Worm (Caenorhabditis elegans) whole organism, L1 larva: ENCODE measurements around the gene ins-6.

Source experiments
- C16A3.4 ChIP-seq: fragments of 150-350 bp; optimal IDR thresholded peaks from 2 replicates; lab custom pipeline; 2014; ENCODE audit warnings: missing biosample characterization, missing genetic modification characterization
- F16B12.6 ChIP-seq: fragments of 150-350 bp; optimal IDR thresholded peaks from 2 replicates; lab custom pipeline; 2014; ENCODE audit warnings: missing biosample characterization, missing genetic modification characterization
- Y116A8C.19 ChIP-seq: sonication (generic microtip); optimal IDR thresholded peaks from 2 replicates; lab custom pipeline; 2016; ENCODE audit warnings: missing compliant biosample characterization, missing genetic modification characterization, borderline replicate concordance
- alr-1 ChIP-seq: fragments of 200-800 bp; sonication (Bioruptor generic); optimal IDR thresholded peaks from 2 replicates; lab custom pipeline; 2018; ENCODE audit warnings: borderline replicate concordance, mild to moderate bottlenecking, missing genetic modification characterization, missing compliant biosample characterization
- aly-2 ChIP-seq: fragments of 150-350 bp; optimal IDR thresholded peaks from 2 replicates; lab custom pipeline; 2014; ENCODE audit warnings: missing biosample characterization, missing genetic modification characterization
- blmp-1 ChIP-seq: fragments of 150-350 bp; optimal IDR thresholded peaks from 2 replicates; lab custom pipeline; 2014; ENCODE audit warnings: missing biosample characterization, missing genetic modification characterization
- ceh-63 ChIP-seq: fragments of 200-800 bp; sonication (Bioruptor generic); optimal IDR thresholded peaks from 2 replicates; lab custom pipeline; 2018; ENCODE audit warnings: mild to moderate bottlenecking, missing genetic modification characterization, missing compliant biosample characterization
- ceh-8 ChIP-seq: fragments of 200-800 bp; sonication (Bioruptor generic); optimal IDR thresholded peaks from 2 replicates; lab custom pipeline; 2018; ENCODE audit warnings: mild to moderate bottlenecking, missing genetic modification characterization, moderate library complexity, missing compliant biosample characterization
- ceh-82 ChIP-seq, 3 experiments: fragments of 150-350 bp in 1 of 3; sonication (generic microtip) in 2 of 3; optimal IDR thresholded peaks; 2 replicates each; lab custom pipeline; 2014 to 2017; ENCODE audit warnings: missing biosample characterization in 3 of 3, missing genetic modification characterization in 3 of 3
- dsc-1 ChIP-seq: sonication (generic microtip); optimal IDR thresholded peaks from 2 replicates; lab custom pipeline; 2016; ENCODE audit warnings: mild to moderate bottlenecking, missing genetic modification characterization, missing compliant biosample characterization
- egl-13 ChIP-seq: sonication (generic microtip); optimal IDR thresholded peaks from 2 replicates; lab custom pipeline; 2016; ENCODE audit warnings: missing genotype, missing genetic modification reagents, missing genetic modification characterization, missing compliant biosample characterization
- egl-27 ChIP-seq, 2 experiments: fragments of 150-350 bp in 1 of 2; sonication (generic microtip); optimal IDR thresholded peaks; 3 replicates each; lab custom pipeline; 2017 to 2018; ENCODE audit warnings: missing biosample characterization in 2 of 2, missing genetic modification characterization in 2 of 2, missing genetic modification reagents in 2 of 2
- fkh-4 ChIP-seq: sonication (generic microtip); optimal IDR thresholded peaks from 2 replicates; lab custom pipeline; 2016; ENCODE audit warnings: missing compliant biosample characterization, missing genetic modification characterization, borderline replicate concordance
- fkh-8 ChIP-seq: sonication (generic microtip); optimal IDR thresholded peaks from 2 replicates; lab custom pipeline; 2016; ENCODE audit warnings: mild to moderate bottlenecking, missing genetic modification characterization, missing compliant biosample characterization
- grh-1 ChIP-seq: fragments of 200-800 bp; sonication (Bioruptor generic); IDR thresholded peaks from 2 replicates; pipeline ENCODE4 v1.3.6; 2022; ENCODE audit warnings: missing genetic modification reagents, missing genetic modification characterization, missing compliant biosample characterization
- hlh-17 ChIP-seq: fragments of 200-800 bp; sonication (Bioruptor generic); optimal IDR thresholded peaks from 2 replicates; lab custom pipeline; 2018; ENCODE audit warnings: missing genetic modification characterization, mild to moderate bottlenecking, missing compliant biosample characterization, moderate library complexity, borderline replicate concordance
- hlh-4 ChIP-seq: sonication (generic microtip); optimal IDR thresholded peaks from 2 replicates; lab custom pipeline; 2016; ENCODE audit warnings: mild to moderate bottlenecking, missing genetic modification characterization, missing compliant biosample characterization
- hpl-2 ChIP-seq: fragments of 150-350 bp; optimal IDR thresholded peaks from 2 replicates; lab custom pipeline; 2014; ENCODE audit warnings: missing biosample characterization, missing genetic modification reagents, missing genetic modification characterization
- jun-1 ChIP-seq: fragments of 150-350 bp; optimal IDR thresholded peaks from 2 replicates; lab custom pipeline; 2014; ENCODE audit warnings: missing biosample characterization, missing genetic modification reagents, missing genetic modification characterization
- lin-13 ChIP-seq: fragments of 150-350 bp; optimal IDR thresholded peaks from 2 replicates; lab custom pipeline; 2014; ENCODE audit warnings: missing biosample characterization, missing genetic modification reagents, missing genetic modification characterization
- lin-35 ChIP-seq, 2 experiments: fragments of 150-350 bp; optimal IDR thresholded peaks; 2 replicates each; lab custom pipeline; 2014; ENCODE audit warnings: missing biosample characterization in 2 of 2, missing genetic modification characterization in 2 of 2, missing genetic modification reagents in 2 of 2
- lin-39 ChIP-seq: fragments of 150-350 bp; optimal IDR thresholded peaks from 2 replicates; lab custom pipeline; 2014; ENCODE audit warnings: missing biosample characterization, missing genetic modification reagents, missing genetic modification characterization
- lir-3 ChIP-seq: sonication (generic microtip); optimal IDR thresholded peaks from 2 replicates; lab custom pipeline; 2016; ENCODE audit warnings: mild to moderate bottlenecking, missing genetic modification characterization, moderate library complexity, missing compliant biosample characterization; ENCODE audit not compliant: poor library complexity
- mdl-1 ChIP-seq, 2 experiments: fragments of 150-350 bp; optimal IDR thresholded peaks; 2 replicates each; lab custom pipeline; 2014 to 2017; ENCODE audit warnings: missing biosample characterization in 2 of 2, missing genetic modification characterization in 2 of 2, inconsistent platforms in 1 of 2
- mef-2 ChIP-seq: fragments of 150-350 bp; optimal IDR thresholded peaks from 2 replicates; lab custom pipeline; 2014; ENCODE audit warnings: missing biosample characterization, missing genetic modification characterization
- mep-1 ChIP-seq: fragments of 150-350 bp; optimal IDR thresholded peaks from 2 replicates; lab custom pipeline; 2014; ENCODE audit warnings: missing biosample characterization, missing genetic modification characterization
- nhr-19 ChIP-seq: fragments of 200-800 bp; sonication (Bioruptor generic); conservative IDR thresholded peaks from 2 replicates; pipeline ENCODE4 v1.3.6; 2022; ENCODE audit warnings: missing genetic modification characterization, missing compliant biosample characterization
- nhr-20 ChIP-seq: sonication (generic microtip); optimal IDR thresholded peaks from 2 replicates; lab custom pipeline; 2016; ENCODE audit warnings: mild to moderate bottlenecking, missing genetic modification characterization, missing compliant biosample characterization
- nhr-237 ChIP-seq: fragments of 150-350 bp; optimal IDR thresholded peaks from 2 replicates; lab custom pipeline; 2014; ENCODE audit warnings: missing biosample characterization, missing genetic modification characterization
- nhr-28 ChIP-seq: fragments of 150-350 bp; optimal IDR thresholded peaks from 2 replicates; lab custom pipeline; 2014; ENCODE audit warnings: missing biosample characterization, missing genetic modification characterization
- nhr-71 ChIP-seq: sonication (generic microtip); optimal IDR thresholded peaks from 2 replicates; lab custom pipeline; 2016; ENCODE audit warnings: mild to moderate bottlenecking, missing genetic modification characterization, moderate library complexity, missing compliant biosample characterization
- nhr-76 ChIP-seq: sonication (generic microtip); optimal IDR thresholded peaks from 2 replicates; lab custom pipeline; 2017; ENCODE audit warnings: missing biosample characterization, missing genetic modification characterization
- nhr-84 ChIP-seq: sonication (generic microtip); optimal IDR thresholded peaks from 2 replicates; lab custom pipeline; 2017; ENCODE audit warnings: missing biosample characterization, missing genetic modification characterization
- nhr-85 ChIP-seq: sonication (generic microtip); peaks from one replicate; lab custom pipeline; 2016; ENCODE audit warnings: missing genetic modification characterization, inconsistent platforms, missing compliant biosample characterization
- pag-3 ChIP-seq: sonication (generic microtip); optimal IDR thresholded peaks from 2 replicates; lab custom pipeline; 2017; ENCODE audit warnings: missing genetic modification characterization, mild to moderate bottlenecking, missing compliant biosample characterization, antibody characterized with exemption, borderline replicate concordance; ENCODE audit not compliant: insufficient read depth
- pax-3 ChIP-seq: fragments of 200-800 bp; sonication (Bioruptor generic); optimal IDR thresholded peaks from 2 replicates; lab custom pipeline; 2018; ENCODE audit warnings: mild to moderate bottlenecking, missing genetic modification characterization, moderate library complexity, missing compliant biosample characterization
- skn-1 ChIP-seq: fragments of 150-350 bp; optimal IDR thresholded peaks from 2 replicates; lab custom pipeline; 2014; ENCODE audit warnings: missing biosample characterization, missing genetic modification characterization
- snu-23 ChIP-seq: sonication (generic microtip); optimal IDR thresholded peaks from 2 replicates; lab custom pipeline; 2016; ENCODE audit warnings: missing genetic modification characterization, missing compliant biosample characterization
- sup-37 ChIP-seq: fragments of 200-800 bp; sonication (Bioruptor generic); optimal IDR thresholded peaks from 2 replicates; lab custom pipeline; 2018; ENCODE audit warnings: mild to moderate bottlenecking, missing genetic modification characterization, missing compliant biosample characterization
- unc-62 ChIP-seq: fragments of 150-350 bp; optimal IDR thresholded peaks from 2 replicates; lab custom pipeline; 2014; ENCODE audit warnings: missing biosample characterization, missing genetic modification reagents, missing genetic modification characterization
- unc-98 ChIP-seq: fragments of 200-800 bp; sonication (Bioruptor generic); IDR thresholded peaks from 2 replicates; pipeline ENCODE4 v1.3.6; 2022; ENCODE audit warnings: missing genetic modification characterization, missing compliant biosample characterization
- vab-15 ChIP-seq: sonication (generic microtip); optimal IDR thresholded peaks from 2 replicates; lab custom pipeline; 2017; ENCODE audit warnings: missing genotype, mild to moderate bottlenecking, missing genetic modification characterization, missing compliant biosample characterization
- ztf-11 ChIP-seq, 2 experiments: sonication (generic microtip); optimal IDR thresholded peaks; 2 replicates each; lab custom pipeline; 2016 to 2017; ENCODE audit warnings: missing genetic modification characterization in 2 of 2, missing biosample characterization in 1 of 2, missing compliant biosample characterization in 1 of 2

The ins-6 gene

ce11 chrII:5988224-5988623 lies 12.0 kb upstream of the ins-6 start, which contains the start of gene ins-2:
ins-2 (plus strand) TSS chrII:5988524.
- TF ChIP-seq vab-15, result no peak
- TF ChIP-seq fkh-4 (tag; lab: Kevin White, UChicago), result no peak
- TF ChIP-seq aly-2, result no peak
- no peak for TF ChIP-seq mdl-1 (tag; optimal IDR thresholded peaks at IDR 0.05; lab: Kevin White, UChicago)

ce11 chrII:5990668-5991067 lies 9.6 kb upstream of the ins-6 start, which contains the start of gene ins-3:
ins-3 (minus strand) TSS chrII:5990768.
- TF ChIP-seq egl-27 (tag; optimal IDR thresholded peaks at IDR 0.05; lab: Kevin White, UChicago) (no peak), pax-3 (tag; lab: Kevin White, UChicago) (peak; percentile 14), fkh-8 (tag; lab: Kevin White, UChicago) (peak; percentile 65), ceh-8 (GFP tag; lab: Kevin White, UChicago) (no peak), dsc-1 (no peak), nhr-71 (tag; lab: Kevin White, UChicago) (peak; percentile 38), pag-3 (no peak), hlh-4 (tag; lab: Kevin White, UChicago) (no peak), ceh-82 (tag; optimal IDR thresholded peaks at IDR 0.05; lab: Kevin White, UChicago) (no peak), lir-3 (tag; lab: Kevin White, UChicago) (no peak), nhr-19 (GFP tag; lab: Robert Waterston, UW) (no peak), nhr-28 (tag; lab: Kevin White, UChicago) (no peak), mef-2 (tag; lab: Kevin White, UChicago) (no peak), nhr-76 (tag; lab: Kevin White, UChicago) (no peak), nhr-85 (no peak), nhr-84 (tag; lab: Kevin White, UChicago) (no peak), hlh-17 (no peak), skn-1 (no peak), mep-1 (tag; lab: Kevin White, UChicago) (no peak), snu-23 (GFP tag; lab: Kevin White, UChicago) (no peak), C16A3.4 (tag; lab: Kevin White, UChicago) (no peak), ztf-11 (tag; optimal IDR thresholded peaks at IDR 0.05; lab: Kevin White, UChicago) (no peak), nhr-237 (no peak), aly-2 (no peak), ceh-63 (GFP tag; lab: Kevin White, UChicago) (no peak), alr-1 (tag; lab: Kevin White, UChicago) (no peak)

- no peak for TF ChIP-seq grh-1 (GFP tag; lab: Robert Waterston, UW)
- TF ChIP-seq hpl-2, result no peak
- no peak for TF ChIP-seq Y116A8C.19 (tag; lab: Kevin White, UChicago)
Observed at ce11 chrII:5996066-5996465, 4.2 kb upstream of the ins-6 start, which contains the start of gene ins-4. ins-4 (plus strand) TSS chrII:5996366.

- TF ChIP-seq unc-62 (GFP tag; lab: Kevin White, UChicago) (no peak), pag-3 (no peak), nhr-20 (tag; lab: Kevin White, UChicago) (no peak), sup-37 (GFP tag; lab: Kevin White, UChicago) (no peak), ztf-11 (tag; optimal IDR thresholded peaks at IDR 0.05; lab: Kevin White, UChicago) (no peak), lin-35 (GFP tag; optimal IDR thresholded peaks at IDR 0.05; lab: Kevin White, UChicago) (no peak), unc-98 (GFP tag; lab: Robert Waterston, UW) (no peak), snu-23 (GFP tag; lab: Kevin White, UChicago) (no peak), egl-13 (tag; lab: Kevin White, UChicago) (no peak), blmp-1 (tag; lab: Kevin White, UChicago) (no peak), lin-13 (GFP tag; lab: Kevin White, UChicago) (no peak), lin-39 (tag; lab: Kevin White, UChicago) (no peak), nhr-237 (no peak), F16B12.6 (tag; lab: Kevin White, UChicago) (no peak), jun-1 (tag; lab: Kevin White, UChicago) (no peak)
- TF ChIP-seq, all 84 proteins: peak for 0
Observed at ce11 chrII:5997257-5997656, 3.0 kb upstream of the ins-6 start, which contains the start of gene ins-5. ins-5 (plus strand) TSS chrII:5997557.
